Fruit fly (Drosophila melanogaster) whole organism, prepupa: Measurements from ENCODE around the gene CG31251.
A peak's percentile ranks its signal among the peaks of the same experiment; 100 is the strongest.

Source experiments
- CG10631 ChIP-seq: fragments of 200-800 bp; sonication (Bioruptor generic); optimal IDR thresholded peaks from 2 replicates; lab custom pipeline; 2016; ENCODE audit warnings: missing biosample characterization, missing genetic modification characterization
- CG10669 ChIP-seq: fragments of 200-800 bp; sonication (Bioruptor generic); optimal IDR thresholded peaks from 3 replicates; lab custom pipeline; 2018; ENCODE audit warnings: missing biosample characterization, mild to moderate bottlenecking, missing genetic modification characterization, moderate library complexity
- CG11762 ChIP-seq: fragments of 200-800 bp; sonication (Bioruptor generic); optimal IDR thresholded peaks from 3 replicates; lab custom pipeline; 2016; ENCODE audit warnings: missing biosample characterization, missing genetic modification characterization; ENCODE audit not compliant: insufficient read depth
- CG11902 ChIP-seq: fragments of 200-800 bp; sonication (Bioruptor generic); optimal IDR thresholded peaks from 3 replicates; lab custom pipeline; 2016; ENCODE audit warnings: missing biosample characterization, missing genetic modification characterization
- CG15336 ChIP-seq: fragments of 200-800 bp; sonication (Bioruptor generic); IDR thresholded peaks from 2 replicates; pipeline ENCODE4 v1.3.6; 2022; ENCODE audit warnings: missing biosample characterization, missing genetic modification characterization
- CG16779 ChIP-seq: fragments of 200-800 bp; sonication (Bioruptor generic); optimal IDR thresholded peaks from 3 replicates; lab custom pipeline; 2017; ENCODE audit warnings: missing biosample characterization, mild to moderate bottlenecking, missing genetic modification characterization
- CG3032 ChIP-seq: fragments of 200-800 bp; optimal IDR thresholded peaks from 2 replicates; lab custom pipeline; 2019; ENCODE audit warnings: missing biosample characterization, mild to moderate bottlenecking, missing genetic modification characterization, moderate library complexity
- CG32006 ChIP-seq: fragments of 200-800 bp; sonication (Bioruptor generic); optimal IDR thresholded peaks from 3 replicates; lab custom pipeline; 2017; ENCODE audit warnings: missing biosample characterization, mild to moderate bottlenecking, missing genetic modification characterization
- CG34406 ChIP-seq: fragments of 200-800 bp; sonication (Bioruptor generic); optimal IDR thresholded peaks from 3 replicates; lab custom pipeline; 2016; ENCODE audit warnings: missing biosample characterization, missing genetic modification characterization
- CG3919 ChIP-seq: fragments of 200-800 bp; sonication (Bioruptor generic); optimal IDR thresholded peaks from 3 replicates; lab custom pipeline; 2016; ENCODE audit warnings: missing biosample characterization, missing genetic modification characterization
- CG4318 ChIP-seq: fragments of 200-800 bp; sonication (Bioruptor generic); optimal IDR thresholded peaks from 3 replicates; lab custom pipeline; 2017; ENCODE audit warnings: missing biosample characterization, mild to moderate bottlenecking, missing genetic modification characterization
- CG6276 ChIP-seq: fragments of 200-800 bp; sonication (Bioruptor generic); optimal IDR thresholded peaks from 2 replicates; lab custom pipeline; 2017; ENCODE audit warnings: missing biosample characterization, mild to moderate bottlenecking, missing genetic modification characterization
- CG6808 ChIP-seq: fragments of 200-800 bp; sonication (Bioruptor generic); optimal IDR thresholded peaks from 3 replicates; lab custom pipeline; 2017; ENCODE audit warnings: missing biosample characterization, missing genetic modification characterization, mild to moderate bottlenecking, moderate library complexity, missing genetic modification reagents
- CG6854 ChIP-seq: fragments of 200-800 bp; sonication (Bioruptor generic); optimal IDR thresholded peaks from 2 replicates; lab custom pipeline; 2017; ENCODE audit warnings: missing biosample characterization, mild to moderate bottlenecking, missing genetic modification characterization
- CG8119 ChIP-seq: fragments of 200-800 bp; sonication (Bioruptor generic); IDR thresholded peaks from 3 replicates; pipeline ENCODE4 v1.3.6; 2022; ENCODE audit warnings: missing biosample characterization, missing genetic modification characterization
- CG8632 ChIP-seq: fragments of 200-800 bp; sonication (Bioruptor generic); optimal IDR thresholded peaks from 3 replicates; lab custom pipeline; 2016; ENCODE audit warnings: missing biosample characterization, missing genetic modification characterization
- Eip93F ChIP-seq: fragments of 200-800 bp; sonication (Bioruptor generic); optimal IDR thresholded peaks from 2 replicates; lab custom pipeline; 2016; ENCODE audit warnings: missing biosample characterization, mild to moderate bottlenecking, missing genetic modification characterization
- Ets21C ChIP-seq: fragments of 200-800 bp; sonication (Bioruptor generic); optimal IDR thresholded peaks from 3 replicates; lab custom pipeline; 2016; ENCODE audit warnings: missing biosample characterization, missing genetic modification characterization
- Ets96B ChIP-seq: fragments of 200-800 bp; optimal IDR thresholded peaks from 2 replicates; lab custom pipeline; 2019; ENCODE audit warnings: missing biosample characterization, mild to moderate bottlenecking, missing genetic modification characterization, moderate library complexity
- Gug ChIP-seq: fragments of 200-800 bp; sonication (Bioruptor generic); IDR thresholded peaks from 2 replicates; pipeline ENCODE4 v1.3.6; 2022; ENCODE audit warnings: missing biosample characterization, missing genetic modification characterization
- Hr38 ChIP-seq: sonication (Bioruptor generic); optimal IDR thresholded peaks from 2 replicates; lab custom pipeline; 2016; ENCODE audit warnings: missing biosample characterization, missing genetic modification characterization
- Hr39 ChIP-seq: fragments of 200-800 bp; sonication (Bioruptor generic); optimal IDR thresholded peaks from 2 replicates; lab custom pipeline; 2016; ENCODE audit warnings: missing biosample characterization, missing genetic modification characterization
- Hr4 ChIP-seq: fragments of 200-800 bp; sonication (Bioruptor generic); optimal IDR thresholded peaks from 3 replicates; lab custom pipeline; 2016; ENCODE audit warnings: missing biosample characterization, missing genetic modification characterization
- Lpt ChIP-seq: fragments of 200-800 bp; sonication (Bioruptor generic); optimal IDR thresholded peaks from 3 replicates; lab custom pipeline; 2016; ENCODE audit warnings: missing biosample characterization, missing genetic modification characterization
- Met ChIP-seq: fragments of 200-800 bp; sonication (Bioruptor generic); optimal IDR thresholded peaks from 3 replicates; lab custom pipeline; 2016; ENCODE audit warnings: missing biosample characterization, missing genetic modification characterization
- OdsH ChIP-seq: fragments of 200-800 bp; sonication (Bioruptor generic); optimal IDR thresholded peaks from 3 replicates; lab custom pipeline; 2016; ENCODE audit warnings: missing biosample characterization, missing genetic modification characterization
- Smox ChIP-seq: fragments of 200-800 bp; sonication (Bioruptor generic); optimal IDR thresholded peaks from 3 replicates; lab custom pipeline; 2016; ENCODE audit warnings: missing biosample characterization, missing genetic modification characterization
- Sox102F ChIP-seq: fragments of 200-800 bp; sonication (Bioruptor generic); optimal IDR thresholded peaks from 2 replicates; lab custom pipeline; 2016; ENCODE audit warnings: missing biosample characterization, mild to moderate bottlenecking, missing genetic modification characterization
- Sox14 ChIP-seq: fragments of 200-800 bp; sonication (Bioruptor generic); optimal IDR thresholded peaks from 3 replicates; lab custom pipeline; 2016; ENCODE audit warnings: missing biosample characterization, missing genetic modification characterization
- Sox15 ChIP-seq: fragments of 200-800 bp; sonication (Bioruptor generic); optimal IDR thresholded peaks from 3 replicates; lab custom pipeline; 2016; ENCODE audit warnings: missing biosample characterization, missing genetic modification characterization
- achi ChIP-seq: fragments of 200-800 bp; sonication (Bioruptor generic); optimal IDR thresholded peaks from 3 replicates; lab custom pipeline; 2016; ENCODE audit warnings: missing biosample characterization, missing genetic modification characterization
- acj6 ChIP-seq: fragments of 200-800 bp; sonication (Bioruptor generic); optimal IDR thresholded peaks from 3 replicates; lab custom pipeline; 2016; ENCODE audit warnings: missing biosample characterization, missing genetic modification characterization
- cyc ChIP-seq: fragments of 200-800 bp; sonication (Bioruptor generic); optimal IDR thresholded peaks from 3 replicates; lab custom pipeline; 2016; ENCODE audit warnings: missing biosample characterization, missing genetic modification characterization
- dac ChIP-seq: fragments of 200-800 bp; sonication (Bioruptor generic); optimal IDR thresholded peaks from 2 replicates; lab custom pipeline; 2017; ENCODE audit warnings: missing biosample characterization, mild to moderate bottlenecking, missing genetic modification characterization
- dsx ChIP-seq: fragments of 200-800 bp; optimal IDR thresholded peaks from 3 replicates; lab custom pipeline; 2019; ENCODE audit warnings: missing biosample characterization, mild to moderate bottlenecking, missing genetic modification characterization, moderate library complexity; ENCODE audit not compliant: poor library complexity, severe bottlenecking
- fd59A ChIP-seq: fragments of 200-800 bp; sonication (Bioruptor generic); optimal IDR thresholded peaks from 2 replicates; lab custom pipeline; 2017; ENCODE audit warnings: missing biosample characterization, mild to moderate bottlenecking, missing genetic modification characterization, missing genetic modification reagents
- fd85E ChIP-seq: fragments of 200-800 bp; sonication (Bioruptor generic); optimal IDR thresholded peaks from 3 replicates; lab custom pipeline; 2016; ENCODE audit warnings: missing biosample characterization, missing genetic modification characterization
- net ChIP-seq: fragments of 200-800 bp; sonication (Bioruptor generic); optimal IDR thresholded peaks from 3 replicates; lab custom pipeline; 2016; ENCODE audit warnings: missing biosample characterization, missing genetic modification characterization
- pdm3 ChIP-seq: fragments of 200-800 bp; sonication (Bioruptor generic); optimal IDR thresholded peaks from 3 replicates; lab custom pipeline; 2016; ENCODE audit warnings: missing biosample characterization, missing genetic modification characterization
- salr ChIP-seq, 2 experiments: fragments of 200-800 bp; sonication (Bioruptor generic); optimal IDR thresholded peaks; 3 replicates each; lab custom pipeline; 2016 to 2018; ENCODE audit warnings: missing biosample characterization in 2 of 2, missing genetic modification characterization in 2 of 2, mild to moderate bottlenecking in 1 of 2
- svp ChIP-seq: fragments of 200-800 bp; sonication (Bioruptor generic); peaks from one replicate; lab custom pipeline; 2016; ENCODE audit warnings: missing biosample characterization, missing genetic modification characterization
- vri ChIP-seq: fragments of 200-800 bp; sonication (Bioruptor generic); optimal IDR thresholded peaks from 3 replicates; lab custom pipeline; 2016; ENCODE audit warnings: missing biosample characterization, mild to moderate bottlenecking, missing genetic modification characterization

Gene CG31251

dm6 chr3R:17705899-17706831, 21.4 kb upstream of the CG31251 start (continued):
- TF ChIP-seq Ets96B (no peak), pdm3 (GFP tag; lab: Kevin White, UChicago) (no peak), salr (GFP tag; optimal IDR thresholded peaks at IDR 0.05; lab: Kevin White, UChicago) (no peak), CG3919 (GFP tag; lab: Kevin White, UChicago) (no peak), CG34406 (GFP tag; lab: Kevin White, UChicago) (peak; percentile 24), CG6854 (no peak), CG8119 (GFP tag; lab: Robert Waterston, UW) (no peak), Lpt (no peak), Hr39 (GFP tag; lab: Kevin White, UChicago) (no peak), Hr4 (GFP tag; lab: Kevin White, UChicago) (no peak), Met (GFP tag; lab: Kevin White, UChicago) (no peak), CG11902 (no peak), OdsH (GFP tag; lab: Kevin White, UChicago) (no peak)

DNA sequence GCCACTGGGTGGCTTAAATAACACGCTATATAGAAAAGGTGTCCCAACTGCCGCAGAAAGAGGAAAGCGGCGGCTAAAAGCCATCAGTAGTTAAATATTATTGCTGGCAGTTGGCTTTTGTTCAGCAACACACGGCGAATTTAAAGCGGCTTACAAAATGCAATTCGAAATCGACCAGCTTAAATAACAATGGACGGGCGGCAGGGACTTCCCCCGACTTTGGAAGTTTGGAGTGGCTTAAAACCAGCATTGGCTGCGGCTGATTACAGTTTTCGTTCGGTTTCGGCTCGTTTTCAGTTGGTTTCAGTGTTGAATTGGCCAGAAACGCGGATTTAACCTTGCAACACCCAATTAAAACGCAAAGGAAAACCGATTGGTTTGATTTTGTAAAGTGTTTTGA, 20.4 kb upstream of the CG31251 start:
- TF ChIP-seq CG15336 (no peak), fd59A (GFP tag; lab: Kevin White, UChicago) (no peak), Gug (GFP tag; lab: Robert Waterston, UW) (no peak), CG11762 (GFP tag; lab: Kevin White, UChicago) (no peak), Met (GFP tag; lab: Kevin White, UChicago) (no peak), Hr39 (GFP tag; lab: Kevin White, UChicago) (no peak), CG8632 (GFP tag; lab: Kevin White, UChicago) (no peak), CG3032 (tag; lab: Kevin White, UChicago) (no peak), Hr38 (GFP tag; lab: Kevin White, UChicago) (no peak), net (no peak), CG32006 (GFP tag; lab: Kevin White, UChicago) (no peak), Sox14 (no peak), Eip93F (GFP tag; lab: Kevin White, UChicago) (no peak), Ets21C (GFP tag; lab: Kevin White, UChicago) (no peak), Ets96B (no peak), dsx (GFP tag; lab: Kevin White, UChicago) (no peak), CG16779 (tag; lab: Kevin White, UChicago) (no peak)

- TF ChIP-seq CG6808 (GFP tag; lab: Kevin White, UChicago): peak; percentile 9
- no peak for TF ChIP-seq Sox14
- TF ChIP-seq acj6 (GFP tag; lab: Kevin White, UChicago): no peak
- TF ChIP-seq CG6854: peak; percentile 5
Observed at dm6 chr3R:17704538-17704854, 19.8 kb upstream of the CG31251 start.

DNA sequence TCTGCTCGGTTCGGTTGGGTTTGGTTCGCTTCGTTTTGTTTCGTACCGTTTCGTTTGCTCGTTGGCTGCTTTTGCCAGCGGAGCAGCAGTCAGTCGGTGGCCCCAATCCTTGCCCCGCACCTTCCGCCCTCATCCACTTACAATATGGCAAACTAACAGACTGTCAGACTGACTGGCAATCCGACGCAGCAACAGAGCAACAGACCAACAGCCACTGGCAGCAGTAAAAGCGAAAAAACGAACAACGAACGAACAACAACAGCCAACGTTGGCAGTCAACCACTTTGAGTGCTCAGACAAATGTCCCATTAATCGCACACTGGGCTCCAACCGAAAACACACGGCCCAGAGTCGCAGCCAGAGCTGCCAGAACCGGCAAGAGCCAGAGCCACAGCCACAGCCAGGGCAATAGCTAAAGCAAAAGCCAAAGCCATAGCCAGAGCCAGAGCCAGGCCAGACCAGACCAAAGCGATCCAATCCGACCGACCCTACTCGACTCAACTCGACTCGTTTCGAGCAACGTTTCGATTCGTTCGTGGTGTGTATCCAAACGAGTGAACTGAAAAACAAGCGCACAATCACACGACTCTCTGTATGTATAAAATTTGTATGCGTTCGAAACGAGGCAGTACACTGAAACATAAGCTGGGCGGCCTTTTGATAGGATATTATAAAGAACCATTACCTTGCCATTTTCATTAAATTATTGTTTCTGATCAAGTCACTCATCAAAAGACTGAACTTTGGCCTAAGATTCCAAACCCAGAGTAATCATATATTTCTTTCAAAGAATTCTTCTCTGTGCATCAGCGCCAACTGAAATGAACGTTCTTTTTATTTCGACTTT, 19.2 kb upstream of the CG31251 start:
- peak; percentile 100 for TF ChIP-seq Sox102F (GFP tag; lab: Kevin White, UChicago)
- TF ChIP-seq dsx (GFP tag; lab: Kevin White, UChicago): peak; percentile 99
- TF ChIP-seq fd85E (GFP tag; lab: Kevin White, UChicago): peak; percentile 99
- TF ChIP-seq vri: peak; percentile 100
- peak; percentile 100 for TF ChIP-seq CG10669
- peak; percentile 100 for TF ChIP-seq fd59A (GFP tag; lab: Kevin White, UChicago)
- TF ChIP-seq Hr39 (GFP tag; lab: Kevin White, UChicago): peak; percentile 100
- peak; percentile 100 for TF ChIP-seq CG4318 (GFP tag; lab: Kevin White, UChicago)
- peak; percentile 100 for TF ChIP-seq Gug (GFP tag; lab: Robert Waterston, UW)
- peak; percentile 100 for TF ChIP-seq CG10631 (GFP tag; lab: Kevin White, UChicago)
- TF ChIP-seq achi (GFP tag; lab: Kevin White, UChicago): peak; percentile 99
- TF ChIP-seq CG6276 (GFP tag; lab: Kevin White, UChicago): peak; percentile 100
- TF ChIP-seq cyc (GFP tag; lab: Kevin White, UChicago): peak; percentile 100
- peak; percentile 100 for TF ChIP-seq OdsH (GFP tag; lab: Kevin White, UChicago)
- TF ChIP-seq CG6854: peak; percentile 99
- TF ChIP-seq Hr38 (GFP tag; lab: Kevin White, UChicago): peak; percentile 98
- TF ChIP-seq Smox (GFP tag; lab: Kevin White, UChicago): peak; percentile 100
- peak; percentile 100 for TF ChIP-seq Sox15 (GFP tag; lab: Kevin White, UChicago)
- TF ChIP-seq dac (GFP tag; lab: Kevin White, UChicago): peak; percentile 100
- TF ChIP-seq CG32006 (GFP tag; lab: Kevin White, UChicago): peak; percentile 100
- TF ChIP-seq svp (GFP tag; lab: Kevin White, UChicago): peak; percentile 100
- peak; percentile 100 for TF ChIP-seq CG11762 (GFP tag; lab: Kevin White, UChicago)
